Worm (Caenorhabditis elegans): Measurements from ENCODE around the gene col-36.

col-36 gene

ce11 chrII:7122661-7123418 lies 45.8 kb downstream of the col-36 start, which contains the start of gene F10E7.11 (continued):
- no peak for TF ChIP-seq unc-62 (GFP tag; optimal IDR thresholded peaks at IDR 0.05)
- TF ChIP-seq jun-1 (tag; optimal IDR thresholded peaks at IDR 0.05) = no peak
- peak; percentile 19 for TF ChIP-seq nhr-71 (tag; optimal IDR thresholded peaks at IDR 0.05)
- TF ChIP-seq ceh-8 (GFP tag; optimal IDR thresholded peaks at IDR 0.05) = no peak
- TF ChIP-seq lir-3 (tag; optimal IDR thresholded peaks at IDR 0.05; ENCODE audit: poor library complexity) = no peak
- no peak for TF ChIP-seq ceh-63 (GFP tag; optimal IDR thresholded peaks at IDR 0.05)
- TF ChIP-seq elt-2 (tag; optimal IDR thresholded peaks at IDR 0.05) = no peak
- peak; percentile 11 for TF ChIP-seq lin-15B (tag; optimal IDR thresholded peaks at IDR 0.05)
- TF ChIP-seq lin-13 (GFP tag; optimal IDR thresholded peaks at IDR 0.05) = no peak
- TF ChIP-seq F16B12.6 (tag; optimal IDR thresholded peaks at IDR 0.05) = no peak
- TF ChIP-seq mep-1 (tag; optimal IDR thresholded peaks at IDR 0.05) = no peak
- TF ChIP-seq ceh-82 (tag; optimal IDR thresholded peaks at IDR 0.05) = peak in 1 of 3 experiments; percentile 11
- peak; percentile 38 for TF ChIP-seq dsc-1 (tag; optimal IDR thresholded peaks at IDR 0.05)
- no peak for TF ChIP-seq pqm-1 (tag; optimal IDR thresholded peaks at IDR 0.05)
- no peak for TF ChIP-seq hlh-17 (GFP tag; optimal IDR thresholded peaks at IDR 0.05; ENCODE audit: borderline replicate concordance)
- no peak for TF ChIP-seq irx-1 (tag; optimal IDR thresholded peaks at IDR 0.05)
- TF ChIP-seq nhr-237 (tag; optimal IDR thresholded peaks at IDR 0.05) = no peak
- no peak for TF ChIP-seq sptf-1 (tag; optimal IDR thresholded peaks at IDR 0.05)
- no peak for TF ChIP-seq alr-1 (tag; optimal IDR thresholded peaks at IDR 0.05; ENCODE audit: borderline replicate concordance)
- TF ChIP-seq nhr-12 (tag; optimal IDR thresholded peaks at IDR 0.05) = no peak
- TF ChIP-seq lin-14 (GFP tag; optimal IDR thresholded peaks at IDR 0.05) = no peak
- no peak for TF ChIP-seq ceh-90 (tag; optimal IDR thresholded peaks at IDR 0.05)
- TF ChIP-seq nhr-28 (tag; optimal IDR thresholded peaks at IDR 0.05) = no peak
- TF ChIP-seq tbx-2 (tag; optimal IDR thresholded peaks at IDR 0.05) = no peak
- TF ChIP-seq sox-4 (tag; optimal IDR thresholded peaks at IDR 0.05) = no peak
- no peak for TF ChIP-seq pag-3 (tag; optimal IDR thresholded peaks at IDR 0.05; ENCODE audit: borderline replicate concordance, insufficient read depth)
- TF ChIP-seq blmp-1 (tag; optimal IDR thresholded peaks at IDR 0.05) = no peak
- TF ChIP-seq nhr-20 (tag; optimal IDR thresholded peaks at IDR 0.05) = no peak
- TF ChIP-seq egl-13 (tag; optimal IDR thresholded peaks at IDR 0.05) = peak; percentile 38
- no peak for TF ChIP-seq nhr-76 (tag; optimal IDR thresholded peaks at IDR 0.05)
- TF ChIP-seq C16A3.4 (tag; optimal IDR thresholded peaks at IDR 0.05) = no peak
- no peak for TF ChIP-seq zip-4 (GFP tag; optimal IDR thresholded peaks at IDR 0.05)
- TF ChIP-seq hpl-2 (GFP tag; optimal IDR thresholded peaks at IDR 0.05) = no peak
- TF ChIP-seq ztf-4 (tag; optimal IDR thresholded peaks at IDR 0.05) = no peak
- TF ChIP-seq aha-1 (tag; optimal IDR thresholded peaks at IDR 0.05) = no peak

- TF ChIP-seq pqm-1 (tag; optimal IDR thresholded peaks at IDR 0.05) (no peak), elt-2 (tag; optimal IDR thresholded peaks at IDR 0.05) (no peak), blmp-1 (tag; optimal IDR thresholded peaks at IDR 0.05) (no peak)
These were observed 46.8 kb downstream of the col-36 start, which contains the start of gene F10E7.2 for ce11 chrII:7121762-7122292. Gene F10E7.2, plus strand, starts transcription at chrII:7122242.

- TF ChIP-seq ces-1 (GFP tag; optimal IDR thresholded peaks at IDR 0.05) (no peak), ceh-8 (GFP tag; optimal IDR thresholded peaks at IDR 0.05) (no peak), grh-1 (GFP tag; IDR thresholded peaks at IDR 0.05) (no peak), ztf-4 (tag; optimal IDR thresholded peaks at IDR 0.05) (no peak), unc-30 (tag; optimal IDR thresholded peaks at IDR 0.05) (no peak), nhr-19 (GFP tag; conservative IDR thresholded peaks at IDR 0.05) (no peak), xbp-1 (tag; optimal IDR thresholded peaks at IDR 0.05) (no peak), fkh-8 (tag; optimal IDR thresholded peaks at IDR 0.05) (no peak), ztf-11 (tag; optimal IDR thresholded peaks at IDR 0.05) (no peak), C34B4.2 (tag; optimal IDR thresholded peaks at IDR 0.05) (no peak), nhr-76 (tag; optimal IDR thresholded peaks at IDR 0.05) (no peak), nhr-85 (tag) (no peak), skn-1 (tag; optimal IDR thresholded peaks at IDR 0.05) (no peak), mep-1 (tag; optimal IDR thresholded peaks at IDR 0.05) (no peak), vab-15 (tag; optimal IDR thresholded peaks at IDR 0.05) (no peak), sox-4 (tag; optimal IDR thresholded peaks at IDR 0.05) (no peak)
These were observed 49.1 kb downstream of the col-36 start for ce11 chrII:7119525-7119924.
